Fruit fly (Drosophila melanogaster) S2 (cell line): Measurements from ENCODE around the gene Ir67a.

Experiments used
- CG8478 ChIP-seq: fragments of >200 bp; optimal IDR thresholded peaks from 2 replicates; lab custom pipeline; 2018
- CTCF ChIP-seq, 2 experiments: fragments of >200 bp; optimal IDR thresholded peaks; 2 replicates each; lab custom pipeline; 2018

dm6 chr3L:9547910-9548309, 4.1 kb upstream of the Ir67a start:
- TF ChIP-seq CG8478 (lab: Kevin White, UChicago) (no peak), CTCF (optimal IDR thresholded peaks at IDR 0.05; lab: Kevin White, UChicago) (no peak)
